Worm (Caenorhabditis elegans): ENCODE measurements around the gene F55A11.7.

Gene F55A11.7

DNA sequence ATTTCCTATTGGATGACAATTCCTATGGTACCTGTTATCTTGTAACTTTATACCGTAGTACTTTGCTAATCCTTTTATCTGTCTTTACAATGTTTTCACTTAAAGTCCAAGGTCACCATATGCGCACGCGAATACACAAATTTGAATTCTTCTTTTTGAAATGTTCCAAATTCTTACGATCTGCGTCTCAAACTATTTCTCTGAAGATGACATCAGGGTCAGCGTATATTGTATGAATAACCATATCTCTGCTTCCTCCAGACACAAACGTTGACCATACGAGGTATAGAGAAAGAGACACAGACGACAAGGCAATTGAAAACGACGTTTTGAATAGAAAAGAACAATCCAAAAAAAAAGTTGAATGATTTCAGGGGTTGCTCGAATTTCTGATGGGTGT is 13.3 kb downstream of the F55A11.7 start:
- peak; percentile 14 for TF ChIP-seq nhr-80 (tag; optimal IDR thresholded peaks at IDR 0.05)
- TF ChIP-seq B0261.1 (tag; optimal IDR thresholded peaks at IDR 0.05) = no peak
- no peak for TF ChIP-seq snpc-4 (GFP tag; optimal IDR thresholded peaks at IDR 0.05)
- TF ChIP-seq snpc-4 (tag; optimal IDR thresholded peaks at IDR 0.05) = no peak

DNA sequence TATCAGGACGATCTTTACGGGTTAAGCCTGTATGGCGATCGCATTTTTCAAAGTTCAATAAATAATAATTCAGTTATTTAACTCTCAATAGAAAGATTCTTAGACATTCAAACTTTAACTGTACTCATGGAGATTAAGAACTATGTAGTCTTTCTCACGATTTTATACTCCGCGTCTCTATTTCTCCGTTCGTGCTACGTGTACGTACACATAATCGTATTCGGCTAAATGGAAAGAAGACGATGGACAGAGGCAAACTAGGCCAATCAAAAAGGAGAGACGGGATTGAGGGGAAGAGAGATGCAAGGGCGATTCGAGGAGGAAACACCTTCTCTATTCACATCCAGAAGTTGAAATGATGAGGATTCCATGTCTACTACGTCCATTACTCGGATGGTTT is 13.8 kb downstream of the F55A11.7 start, which contains the start of gene bus-18:
TSS of gene bus-18 (plus strand) at position 301 of the 400 bp plus-strand sequence.
- TF ChIP-seq C06A6.2 (GFP tag; conservative IDR thresholded peaks at IDR 0.05) = no peak
- no peak for TF ChIP-seq somi-1 (GFP tag; optimal IDR thresholded peaks at IDR 0.05)
- TF ChIP-seq B0261.1 (tag; optimal IDR thresholded peaks at IDR 0.05) = no peak
- no peak for TF ChIP-seq mxl-1 (tag; optimal IDR thresholded peaks at IDR 0.05)
- no peak for TF ChIP-seq lag-1 (GFP tag; IDR thresholded peaks at IDR 0.05)
- TF ChIP-seq Y53G8AR.9 (GFP tag; conservative IDR thresholded peaks at IDR 0.05) = no peak

DNA sequence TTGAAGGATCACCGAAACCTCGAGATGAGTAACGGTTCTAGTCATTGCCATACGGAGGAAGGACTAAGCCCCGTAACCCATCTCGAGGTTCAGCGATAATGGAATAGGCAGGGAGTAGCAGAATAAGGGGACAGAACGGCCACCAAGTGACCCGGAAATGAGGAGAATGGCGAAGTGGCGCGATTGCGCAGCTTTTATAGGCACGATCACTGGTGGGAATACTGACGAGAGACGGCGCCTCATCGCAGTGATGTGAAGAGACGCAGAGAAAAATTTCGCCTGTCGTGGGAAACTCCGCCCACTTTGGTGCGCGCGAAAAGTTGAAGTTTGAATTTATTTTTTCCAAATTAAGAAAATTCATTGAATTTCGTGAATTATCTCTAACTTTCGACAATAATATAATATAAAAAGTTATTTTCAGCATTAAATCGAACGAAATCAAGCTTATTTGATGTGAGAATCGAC is 17.2 kb downstream of the F55A11.7 start, which contains the start of gene F55A11.4:
TSS of gene F55A11.4 (plus strand) at position 415 of the 465 bp plus-strand sequence.
- no peak for TF ChIP-seq ztf-28 (GFP tag; IDR thresholded peaks at IDR 0.05)
- TF ChIP-seq let-607 (tag; optimal IDR thresholded peaks at IDR 0.05) = no peak
- no peak for TF ChIP-seq F57A8.1 (GFP tag; optimal IDR thresholded peaks at IDR 0.05)
- no peak for TF ChIP-seq ets-4 (GFP tag; optimal IDR thresholded peaks at IDR 0.05)
- TF ChIP-seq sdz-38 (tag; optimal IDR thresholded peaks at IDR 0.05) = no peak
- TF ChIP-seq nhr-120 (GFP tag; IDR thresholded peaks at IDR 0.05) = no peak
- no peak for TF ChIP-seq ceh-40 (GFP tag; IDR thresholded peaks at IDR 0.05)
- no peak for TF ChIP-seq lir-1 (GFP tag; conservative IDR thresholded peaks at IDR 0.05)
- TF ChIP-seq dpl-1 (GFP tag; optimal IDR thresholded peaks at IDR 0.05) = peak; percentile 26
- peak; percentile 25; the same call in 1 of the 2 replicates for TF ChIP-seq ekl-4 (GFP tag; IDR thresholded peaks at IDR 0.05)
- no peak for TF ChIP-seq mel-28 (tag; optimal IDR thresholded peaks at IDR 0.05; ENCODE audit: borderline replicate concordance)
- TF ChIP-seq F52B5.7 (tag; optimal IDR thresholded peaks at IDR 0.05) = peak; percentile 49
- TF ChIP-seq F33H1.4 (GFP tag; IDR thresholded peaks at IDR 0.05) = peak; percentile 26
- no peak for TF ChIP-seq F37B4.10 (GFP tag; IDR thresholded peaks at IDR 0.05)
- TF ChIP-seq tbp1 (GFP tag; optimal IDR thresholded peaks at IDR 0.05) = peak; percentile 43
- TF ChIP-seq Y79H2A.3 (GFP tag; conservative IDR thresholded peaks at IDR 0.05) = no peak
- TF ChIP-seq somi-1 (GFP tag; optimal IDR thresholded peaks at IDR 0.05) = no peak
- TF ChIP-seq ztf-3 (GFP tag; optimal IDR thresholded peaks at IDR 0.05) = no peak
- no peak for TF ChIP-seq rpc-1 (optimal IDR thresholded peaks at IDR 0.05)
- no peak for TF ChIP-seq rpc-1 (tag; optimal IDR thresholded peaks at IDR 0.05)
- no peak for TF ChIP-seq hlh-12 (tag; optimal IDR thresholded peaks at IDR 0.05)
- TF ChIP-seq hrde-1 (tag; optimal IDR thresholded peaks at IDR 0.05; ENCODE audit: borderline replicate concordance) = peak; percentile 16
- TF ChIP-seq hmg-1.2 (GFP tag; IDR thresholded peaks at IDR 0.05) = peak; percentile 99
- TF ChIP-seq nhr-90 (tag; optimal IDR thresholded peaks at IDR 0.05) = no peak
- no peak for TF ChIP-seq dpff-1 (tag; optimal IDR thresholded peaks at IDR 0.05)
- TF ChIP-seq aptf-3 (GFP tag; IDR thresholded peaks at IDR 0.05) = peak; percentile 52; the same call in 1 of the 2 replicates
- TF ChIP-seq aptf-2 (GFP tag; conservative IDR thresholded peaks at IDR 0.05) = peak; percentile 75
- no peak for TF ChIP-seq ztf-25 (GFP tag; IDR thresholded peaks at IDR 0.05)
- TF ChIP-seq mxl-1 (tag; optimal IDR thresholded peaks at IDR 0.05) = no peak
- TF ChIP-seq ZK185.1 (tag; optimal IDR thresholded peaks at IDR 0.05; ENCODE audit: poor library complexity, severe bottlenecking) = no peak
- no peak for TF ChIP-seq zim-3 (tag; optimal IDR thresholded peaks at IDR 0.05)
- TF ChIP-seq mes-4 (tag; optimal IDR thresholded peaks at IDR 0.05) = no peak
- TF ChIP-seq sptf-2 (GFP tag; optimal IDR thresholded peaks at IDR 0.05) = no peak
- no peak for TF ChIP-seq F22D6.2 (tag; optimal IDR thresholded peaks at IDR 0.05)
- peak; percentile 39 for TF ChIP-seq snpc-1.3 (tag; optimal IDR thresholded peaks at IDR 0.05; ENCODE audit: insufficient read depth)
- peak; percentile 57 for TF ChIP-seq mcd-1 (GFP tag; IDR thresholded peaks at IDR 0.05)
- TF ChIP-seq B0019.2 (GFP tag; conservative IDR thresholded peaks at IDR 0.05) = no peak
- TF ChIP-seq B0336.3 (GFP tag; IDR thresholded peaks at IDR 0.05) = peak; percentile 46
- TF ChIP-seq xnd-1 (tag; optimal IDR thresholded peaks at IDR 0.05) = peak; percentile 38
